Fruit fly (Drosophila melanogaster) whole organism, embryonic: ENCODE data around the gene rgn.

Experiments
- Aef1 ChIP-seq: fragments of 200-800 bp; sonication (Bioruptor generic); IDR thresholded peaks from 3 replicates; pipeline ENCODE4 v1.3.6; 2022; ENCODE audit warnings: missing biosample characterization, missing genetic modification characterization
- Awh ChIP-seq: fragments of 200-800 bp; sonication (Bioruptor generic); IDR thresholded peaks from 2 replicates; pipeline ENCODE4, ENCODE4 v1.3.6; 2022; ENCODE audit warnings: missing biosample characterization, missing genetic modification characterization
- CG10462 ChIP-seq: fragments of 200-800 bp; sonication (Bioruptor generic); optimal IDR thresholded peaks from 2 replicates; lab custom pipeline; 2016; ENCODE audit warnings: missing biosample characterization, missing genetic modification characterization
- CG10979 ChIP-seq: fragments of 200-800 bp; sonication (Bioruptor generic); optimal IDR thresholded peaks from 2 replicates; lab custom pipeline; 2018; ENCODE audit warnings: missing biosample characterization, mild to moderate bottlenecking, missing genetic modification characterization, moderate library complexity
- CG11085 ChIP-seq: fragments of 200-800 bp; sonication (Bioruptor generic); IDR thresholded peaks from 2 replicates; pipeline ENCODE4 v1.3.6; 2022; ENCODE audit warnings: missing biosample characterization, missing genetic modification characterization
- CG11504 ChIP-seq: fragments of 200-800 bp; sonication (Bioruptor generic); optimal IDR thresholded peaks from 3 replicates; lab custom pipeline; 2019; ENCODE audit warnings: missing biosample characterization, mild to moderate bottlenecking, missing genetic modification characterization, moderate library complexity
- CG12219 ChIP-seq: fragments of 200-800 bp; sonication (Bioruptor generic); optimal IDR thresholded peaks from 3 replicates; lab custom pipeline; 2018; ENCODE audit warnings: missing biosample characterization, mild to moderate bottlenecking, missing genetic modification characterization
- CG12769 ChIP-seq: fragments of 200-800 bp; sonication (Bioruptor generic); optimal IDR thresholded peaks from 2 replicates; lab custom pipeline; 2019; ENCODE audit warnings: missing biosample characterization, mild to moderate bottlenecking, missing genetic modification characterization, moderate library complexity
- CG13424 ChIP-seq: fragments of 200-800 bp; sonication (Bioruptor generic); optimal IDR thresholded peaks from 2 replicates; lab custom pipeline; 2019; ENCODE audit warnings: missing biosample characterization, mild to moderate bottlenecking, missing genetic modification characterization, moderate library complexity
- CG13894 ChIP-seq: fragments of 200-800 bp; sonication (Bioruptor generic); optimal IDR thresholded peaks from 3 replicates; lab custom pipeline; 2018; ENCODE audit warnings: missing biosample characterization, mild to moderate bottlenecking, missing genetic modification characterization, moderate library complexity
- CG16779 ChIP-seq: fragments of 200-800 bp; sonication (Bioruptor generic); IDR thresholded peaks from 2 replicates; pipeline ENCODE4 v1.3.6; 2022; ENCODE audit warnings: missing biosample characterization, missing genetic modification characterization
- CG17829 ChIP-seq: fragments of 200-800 bp; optimal IDR thresholded peaks from 2 replicates; lab custom pipeline; 2019; ENCODE audit warnings: missing biosample characterization, mild to moderate bottlenecking, missing genetic modification characterization, moderate library complexity
- CG18599 ChIP-seq: fragments of 200-800 bp; sonication (Bioruptor generic); optimal IDR thresholded peaks from 3 replicates; lab custom pipeline; 2017; ENCODE audit warnings: missing biosample characterization, missing genetic modification characterization, mild to moderate bottlenecking, moderate library complexity, missing genetic modification reagents
- CG34422 ChIP-seq: fragments of 200-800 bp; sonication (Bioruptor generic); IDR thresholded peaks from 3 replicates; pipeline ENCODE4 v1.3.6; 2022; ENCODE audit warnings: missing biosample characterization, missing genetic modification characterization
- CG4328 ChIP-seq: fragments of 200-800 bp; sonication (Bioruptor generic); optimal IDR thresholded peaks from 3 replicates; lab custom pipeline; 2017; ENCODE audit warnings: missing biosample characterization, missing genetic modification reagents, missing genetic modification characterization
- CG6765 ChIP-seq: fragments of 200-800 bp; sonication (Bioruptor generic); optimal IDR thresholded peaks from 3 replicates; lab custom pipeline; 2017; ENCODE audit warnings: missing biosample characterization, mild to moderate bottlenecking, missing genetic modification characterization
- CG7372 ChIP-seq: fragments of 200-800 bp; sonication (Bioruptor generic); IDR thresholded peaks from 2 replicates; pipeline ENCODE4 v1.3.6; 2022; ENCODE audit warnings: missing biosample characterization, missing genetic modification characterization
- CG7839 ChIP-seq: fragments of 200-800 bp; sonication (Bioruptor generic); optimal IDR thresholded peaks from 3 replicates; lab custom pipeline; 2018; ENCODE audit warnings: missing biosample characterization, mild to moderate bottlenecking, missing genetic modification characterization, moderate library complexity
- CG7928 ChIP-seq: fragments of 200-800 bp; sonication (Bioruptor generic); optimal IDR thresholded peaks from 2 replicates; lab custom pipeline; 2017; ENCODE audit warnings: missing biosample characterization, mild to moderate bottlenecking, missing genetic modification characterization
- CG8281 ChIP-seq: fragments of 200-800 bp; sonication (Bioruptor generic); optimal IDR thresholded peaks from 2 replicates; lab custom pipeline; 2018; ENCODE audit warnings: missing biosample characterization, mild to moderate bottlenecking, missing genetic modification characterization, moderate library complexity
- CG9817 ChIP-seq: fragments of 200-800 bp; sonication (Bioruptor generic); optimal IDR thresholded peaks from 2 replicates; lab custom pipeline; 2018; ENCODE audit warnings: missing biosample characterization, mild to moderate bottlenecking, missing genetic modification characterization, moderate library complexity
- CG9876 ChIP-seq: fragments of 200-800 bp; sonication (Bioruptor generic); optimal IDR thresholded peaks from 2 replicates; lab custom pipeline; 2016; ENCODE audit warnings: missing biosample characterization, missing genetic modification characterization
- CoRest ChIP-seq: fragments of 200-800 bp; sonication (Bioruptor generic); optimal IDR thresholded peaks from 3 replicates; lab custom pipeline; 2018; ENCODE audit warnings: missing biosample characterization, mild to moderate bottlenecking, missing genetic modification characterization, moderate library complexity
- Doc3 ChIP-seq: fragments of 200-800 bp; sonication (Bioruptor generic); IDR thresholded peaks from 3 replicates; pipeline ENCODE4 v1.3.6; 2022; ENCODE audit warnings: missing biosample characterization, missing genetic modification characterization; ENCODE audit not compliant: partially characterized antibody
- GATAe ChIP-seq: fragments of 200-800 bp; sonication (Bioruptor generic); conservative IDR thresholded peaks from 2 replicates; pipeline ENCODE4 v1.3.6; 2022; ENCODE audit warnings: missing biosample characterization, missing genetic modification characterization
- HHEX ChIP-seq: fragments of 200-800 bp; sonication (Bioruptor generic); optimal IDR thresholded peaks from 3 replicates; lab custom pipeline; 2017; ENCODE audit warnings: missing biosample characterization, mild to moderate bottlenecking, missing genetic modification characterization, missing genetic modification reagents
- HmgD ChIP-seq: fragments of 200-800 bp; sonication (Bioruptor generic); optimal IDR thresholded peaks from 3 replicates; lab custom pipeline; 2016; ENCODE audit warnings: missing biosample characterization, missing genetic modification characterization
- Mad ChIP-seq: fragments of 200-800 bp; sonication (Bioruptor generic); optimal IDR thresholded peaks from 2 replicates; lab custom pipeline; 2016; ENCODE audit warnings: missing biosample characterization, missing genetic modification characterization
- Mes4 ChIP-seq: fragments of 200-800 bp; sonication (Bioruptor generic); optimal IDR thresholded peaks from 2 replicates; lab custom pipeline; 2016; ENCODE audit warnings: missing biosample characterization, missing genetic modification characterization
- Neu2 ChIP-seq: fragments of 200-800 bp; sonication (Bioruptor generic); optimal IDR thresholded peaks from 3 replicates; lab custom pipeline; 2016; ENCODE audit warnings: missing biosample characterization, missing genetic modification characterization, borderline replicate concordance
- Nf-YA ChIP-seq: fragments of 200-800 bp; sonication (Bioruptor generic); IDR thresholded peaks from 2 replicates; pipeline ENCODE4 v1.3.6; 2022; ENCODE audit warnings: missing biosample characterization, missing genetic modification characterization
- Xbp1 ChIP-seq: fragments of 200-800 bp; sonication (Bioruptor generic); optimal IDR thresholded peaks from 3 replicates; lab custom pipeline; 2016; ENCODE audit warnings: missing biosample characterization, mild to moderate bottlenecking, missing genetic modification characterization
- Xrp1 ChIP-seq: fragments of 200-800 bp; sonication (Bioruptor generic); IDR thresholded peaks from 2 replicates; pipeline ENCODE4 v1.3.6; 2022; ENCODE audit warnings: missing biosample characterization, missing genetic modification characterization
- ac ChIP-seq: fragments of 200-800 bp; sonication (Bioruptor generic); optimal IDR thresholded peaks from 3 replicates; lab custom pipeline; 2017; ENCODE audit warnings: missing biosample characterization, mild to moderate bottlenecking, missing genetic modification characterization
- ash1 ChIP-seq: fragments of 200-800 bp; sonication (Bioruptor generic); optimal IDR thresholded peaks from 2 replicates; lab custom pipeline; 2018; ENCODE audit warnings: missing biosample characterization, mild to moderate bottlenecking, missing genetic modification characterization
- ato ChIP-seq: fragments of 200-800 bp; sonication (Bioruptor generic); IDR thresholded peaks from 2 replicates; pipeline ENCODE4 v1.3.6; 2022; ENCODE audit warnings: missing biosample characterization, missing genetic modification characterization; ENCODE audit not compliant: partially characterized antibody
- cad ChIP-seq: fragments of >200 bp; optimal IDR thresholded peaks from 2 replicates; lab custom pipeline; 2017; ENCODE audit warnings: missing biosample characterization, missing genetic modification characterization
- dmrt11E ChIP-seq: fragments of 200-800 bp; sonication (Bioruptor generic); optimal IDR thresholded peaks from 3 replicates; lab custom pipeline; 2018; ENCODE audit warnings: missing biosample characterization, mild to moderate bottlenecking, missing genetic modification characterization, moderate library complexity
- dysf ChIP-seq: fragments of 200-800 bp; sonication (Bioruptor generic); IDR thresholded peaks from 3 replicates; pipeline ENCODE4 v1.3.6; 2022; ENCODE audit warnings: missing biosample characterization, missing genetic modification characterization
- gem ChIP-seq: fragments of 200-800 bp; sonication (Bioruptor generic); optimal IDR thresholded peaks from 2 replicates; lab custom pipeline; 2019; ENCODE audit warnings: missing biosample characterization, mild to moderate bottlenecking, missing genetic modification characterization, moderate library complexity
- ham ChIP-seq: fragments of 200-800 bp; sonication (Bioruptor generic); IDR thresholded peaks from 2 replicates; pipeline ENCODE4 v1.3.6; 2022; ENCODE audit warnings: missing biosample characterization, missing genetic modification characterization
- hth ChIP-seq: fragments of >200 bp; optimal IDR thresholded peaks from 2 replicates; lab custom pipeline; 2017; ENCODE audit warnings: inconsistent platforms
- row ChIP-seq: fragments of 200-800 bp; sonication (Bioruptor generic); IDR thresholded peaks from 3 replicates; pipeline ENCODE4 v1.3.6; 2022; ENCODE audit warnings: missing biosample characterization, missing genetic modification characterization
- sc ChIP-seq, 3 experiments: fragments of >200 bp in 2 of 3; fragments of 200-800 bp in 1 of 3; sonication (Bioruptor generic) in 1 of 3; optimal IDR thresholded peaks; 2 replicates in 2 of 3; 3 replicates in 1 of 3; lab custom pipeline; 2017; ENCODE audit warnings: mild to moderate bottlenecking in 1 of 3, missing biosample characterization in 1 of 3, missing genetic modification characterization in 1 of 3, missing genetic modification reagents in 1 of 3
- sim ChIP-seq: fragments of 200-800 bp; sonication (Bioruptor generic); IDR thresholded peaks from 2 replicates; pipeline ENCODE4 v1.3.6; 2022; ENCODE audit warnings: missing biosample characterization, missing genetic modification characterization
- slbo ChIP-seq: fragments of 200-800 bp; sonication (Bioruptor generic); IDR thresholded peaks from 2 replicates; pipeline ENCODE4 v1.3.6; 2022; ENCODE audit warnings: missing biosample characterization, missing genetic modification characterization
- stwl ChIP-seq: fragments of 200-800 bp; sonication (Bioruptor generic); optimal IDR thresholded peaks from 3 replicates; lab custom pipeline; 2018; ENCODE audit warnings: missing biosample characterization, mild to moderate bottlenecking, missing genetic modification characterization, moderate library complexity
- tll ChIP-seq, 2 experiments: fragments of 200-800 bp in 1 of 2; fragments of >200 bp in 1 of 2; sonication (Bioruptor generic) in 1 of 2; optimal IDR thresholded peaks; 2 replicates each; lab custom pipeline; 2017 to 2019; ENCODE audit warnings: missing biosample characterization in 2 of 2, missing genetic modification characterization in 2 of 2, mild to moderate bottlenecking in 1 of 2, moderate library complexity in 1 of 2
- unpg ChIP-seq: fragments of 200-800 bp; sonication (Bioruptor generic); optimal IDR thresholded peaks from 3 replicates; lab custom pipeline; 2018; ENCODE audit warnings: missing biosample characterization, mild to moderate bottlenecking, missing genetic modification characterization, moderate library complexity
- vnd ChIP-seq: fragments of 200-800 bp; sonication (Bioruptor generic); IDR thresholded peaks from 3 replicates; pipeline ENCODE4 v1.3.6; 2022; ENCODE audit warnings: missing biosample characterization, missing genetic modification characterization; ENCODE audit not compliant: partially characterized antibody
- wor ChIP-seq: fragments of 200-800 bp; sonication (Bioruptor generic); IDR thresholded peaks from 2 replicates; pipeline ENCODE4 v1.3.6; 2022; ENCODE audit warnings: missing biosample characterization, missing genetic modification characterization

The rgn gene

DNA sequence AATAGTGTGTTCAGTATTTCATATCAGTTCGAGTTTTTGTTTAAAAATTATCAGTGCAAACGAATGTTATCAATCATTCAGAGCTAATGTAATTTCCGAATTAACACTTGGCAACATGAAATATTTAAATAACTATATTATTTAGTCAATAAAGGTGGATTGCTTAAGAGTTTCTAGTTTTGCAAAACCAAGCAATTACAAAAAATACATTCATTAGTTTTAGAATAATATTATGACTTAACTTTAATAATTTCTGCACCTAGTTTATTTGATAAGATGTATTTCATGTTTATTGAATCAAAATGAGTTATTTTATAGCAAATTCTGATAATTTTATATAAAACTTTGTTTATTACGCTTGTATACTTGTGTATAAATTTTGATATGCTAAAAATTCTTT, 1.1 kb downstream of the rgn start (continued):
- TF ChIP-seq CG9817 (tag; lab: Kevin White, UChicago) (no peak), sim (GFP tag; lab: Robert Waterston, UW) (no peak), gem (tag; lab: Kevin White, UChicago) (peak; percentile 45), CG4328 (no peak), HHEX (GFP tag; lab: Kevin White, UChicago) (no peak), row (GFP tag; lab: Robert Waterston, UW) (peak; percentile 8; the same call in 1 of the 3 replicates), CG6765 (GFP tag; lab: Kevin White, UChicago) (no peak), CG8281 (tag; lab: Kevin White, UChicago) (no peak), Neu2 (GFP tag; lab: Kevin White, UChicago) (no peak), Xrp1 (no peak), CG17829 (no peak), CoRest (tag; lab: Kevin White, UChicago) (peak; percentile 22), tll (GFP tag; optimal IDR thresholded peaks at IDR 0.05; lab: Kevin White, UChicago) (no peak), CG12769 (no peak), CG18599 (GFP tag; lab: Kevin White, UChicago) (peak; percentile 11), ham (GFP tag; lab: Robert Waterston, UW) (no peak), stwl (tag; lab: Kevin White, UChicago) (no peak), wor (GFP tag; lab: Robert Waterston, UW) (no peak), Nf-YA (GFP tag; lab: Robert Waterston, UW) (no peak), CG16779 (GFP tag; lab: Robert Waterston, UW) (no peak), CG10462 (GFP tag; lab: Kevin White, UChicago) (no peak), cad (GFP tag; lab: Kevin White, UChicago) (no peak), dmrt11E (no peak), dysf (no peak), Xbp1 (GFP tag; lab: Kevin White, UChicago) (no peak), CG13424 (tag; lab: Kevin White, UChicago) (peak; percentile 4), Aef1 (GFP tag; lab: Robert Waterston, UW) (no peak), ash1 (GFP tag; lab: Kevin White, UChicago) (no peak), Awh (no peak), CG7372 (GFP tag; lab: Robert Waterston, UW) (no peak), GATAe (GFP tag; lab: Robert Waterston, UW) (no peak), CG13894 (no peak), Doc3 (no peak), CG12219 (GFP tag; lab: Kevin White, UChicago) (no peak), vnd (GFP tag; lab: Robert Waterston, UW) (no peak), HmgD (GFP tag; lab: Kevin White, UChicago) (no peak), CG10979 (tag; lab: Kevin White, UChicago) (no peak), Mad (GFP tag; lab: Kevin White, UChicago) (no peak), CG11504 (tag; lab: Kevin White, UChicago) (peak; percentile 42), sc (optimal IDR thresholded peaks at IDR 0.05; lab: Kevin White, UChicago) (no peak), sc (GFP tag; optimal IDR thresholded peaks at IDR 0.05; lab: Kevin White, UChicago) (no peak), hth (lab: Kevin White, UChicago) (no peak), CG11085 (GFP tag; lab: Robert Waterston, UW) (no peak), unpg (GFP tag; lab: Kevin White, UChicago) (peak; percentile 2), CG7839 (tag; lab: Kevin White, UChicago) (peak; percentile 44), Mes4 (GFP tag; lab: Kevin White, UChicago) (no peak), slbo (GFP tag; lab: Robert Waterston, UW) (0 out of 2 replicates have a peak, but pooled peaks have one; percentile 15), CG34422 (no peak), CG7928 (GFP tag; lab: Kevin White, UChicago) (no peak), ato (GFP tag; lab: Robert Waterston, UW) (no peak), ac (GFP tag; lab: Kevin White, UChicago) (no peak), CG9876 (GFP tag; lab: Kevin White, UChicago) (no peak)
